Worm (Caenorhabditis elegans): ENCODE data around the gene F59B1.8.

- TF ChIP-seq nhr-41 (GFP tag; IDR thresholded peaks at IDR 0.05) (no peak), ama-1 (optimal IDR thresholded peaks at IDR 0.05) (no peak), cey-2 (tag; optimal IDR thresholded peaks at IDR 0.05; ENCODE audit: borderline replicate concordance, insufficient read depth) (no peak), lir-3 (tag; optimal IDR thresholded peaks at IDR 0.05) (no peak), lim-7 (GFP tag; IDR thresholded peaks at IDR 0.05) (no peak), dve-1 (tag; optimal IDR thresholded peaks at IDR 0.05; ENCODE audit: insufficient read depth) (no peak), aly-2 (tag; optimal IDR thresholded peaks at IDR 0.05) (no peak), F37D6.2 (tag; optimal IDR thresholded peaks at IDR 0.05) (no peak)
These were observed 31.0 kb downstream of the F59B1.8 start for ce11 chrV:3613042-3613441.

Measured in whole organism, L4 larva.